Worm (Caenorhabditis elegans): Measurements from ENCODE around the gene T07G12.2.

The T07G12.2 gene

ce11 chrIV:10515128-10515527 lies 15.4 kb upstream of the T07G12.2 start, which contains the start of gene C02F4.4:
Gene C02F4.4, minus strand, starts transcription at chrIV:10515228.
- TF ChIP-seq C17E4.6 (GFP tag; IDR thresholded peaks at IDR 0.05) (no peak), sea-2 (GFP tag; IDR thresholded peaks at IDR 0.05) (no peak), K12H6.12 (tag; optimal IDR thresholded peaks at IDR 0.05) (no peak), Y56A3A.18 (GFP tag; IDR thresholded peaks at IDR 0.05) (no peak), nfya-2 (GFP tag; IDR thresholded peaks at IDR 0.05) (no peak), ceh-40 (GFP tag; IDR thresholded peaks at IDR 0.05) (no peak), B0019.2 (GFP tag; conservative IDR thresholded peaks at IDR 0.05) (no peak), F39B2.1 (GFP tag; IDR thresholded peaks at IDR 0.05) (no peak), zim-3 (tag; optimal IDR thresholded peaks at IDR 0.05) (no peak), F23B12.7 (tag; optimal IDR thresholded peaks at IDR 0.05; ENCODE audit: insufficient read depth) (no peak)

- TF ChIP-seq ztf-22 (GFP tag; optimal IDR thresholded peaks at IDR 0.05) (no peak), rpc-1 (optimal IDR thresholded peaks at IDR 0.05) (no peak), rpc-1 (tag; optimal IDR thresholded peaks at IDR 0.05) (no peak), fkh-3 (tag; optimal IDR thresholded peaks at IDR 0.05) (no peak), him-1 (tag; optimal IDR thresholded peaks at IDR 0.05) (no peak), lag-1 (GFP tag; IDR thresholded peaks at IDR 0.05) (no peak), aptf-2 (GFP tag; conservative IDR thresholded peaks at IDR 0.05) (no peak), Y53F4B.3 (GFP tag; IDR thresholded peaks at IDR 0.05) (no peak), zfh-2 (GFP tag; conservative IDR thresholded peaks at IDR 0.05) (no peak), snpc-3.4 (tag; optimal IDR thresholded peaks at IDR 0.05) (no peak), hrde-1 (tag; optimal IDR thresholded peaks at IDR 0.05; ENCODE audit: borderline replicate concordance) (no peak)
These were observed 11.9 kb upstream of the T07G12.2 start for ce11 chrIV:10518652-10519051.

- TF ChIP-seq nfya-1 (tag; optimal IDR thresholded peaks at IDR 0.05; ENCODE audit: borderline replicate concordance, insufficient read depth) (no peak), T26A5.8 (tag; optimal IDR thresholded peaks at IDR 0.05) (no peak), atf-7 (tag; optimal IDR thresholded peaks at IDR 0.05) (no peak), attf-6 (GFP tag; IDR thresholded peaks at IDR 0.05) (no peak), die-1 (tag; optimal IDR thresholded peaks at IDR 0.05) (no peak)
These were observed 9.4 kb upstream of the T07G12.2 start, which contains the start of gene cal-4 for ce11 chrIV:10521106-10521505. Gene cal-4, plus strand, starts transcription at chrIV:10521406.

- TF ChIP-seq cebp-2 (GFP tag; IDR thresholded peaks at IDR 0.05) (0 out of 2 replicates have a peak, but pooled peaks have one; percentile 38), F57C9.4 (tag; optimal IDR thresholded peaks at IDR 0.05) (no peak)
These were observed 6.2 kb upstream of the T07G12.2 start, which contains the start of gene C02F4.5 for ce11 chrIV:10524095-10524829. Gene C02F4.5, minus strand, starts transcription at chrIV:10524145.

ce11 chrIV:10533639-10534038 lies 3.1 kb downstream of the T07G12.2 start, which contains the start of gene T07G12.3:
Gene T07G12.3, plus strand, starts transcription at chrIV:10533939.
- TF ChIP-seq attf-3 (GFP tag; conservative IDR thresholded peaks at IDR 0.05) (no peak), ceh-40 (GFP tag; IDR thresholded peaks at IDR 0.05) (no peak), ztf-28 (GFP tag; IDR thresholded peaks at IDR 0.05) (no peak), nhr-179 (tag; optimal IDR thresholded peaks at IDR 0.05) (no peak)
